Fruit fly (Drosophila melanogaster): ENCODE data around the gene CG34155.

CG34155 gene

DNA sequence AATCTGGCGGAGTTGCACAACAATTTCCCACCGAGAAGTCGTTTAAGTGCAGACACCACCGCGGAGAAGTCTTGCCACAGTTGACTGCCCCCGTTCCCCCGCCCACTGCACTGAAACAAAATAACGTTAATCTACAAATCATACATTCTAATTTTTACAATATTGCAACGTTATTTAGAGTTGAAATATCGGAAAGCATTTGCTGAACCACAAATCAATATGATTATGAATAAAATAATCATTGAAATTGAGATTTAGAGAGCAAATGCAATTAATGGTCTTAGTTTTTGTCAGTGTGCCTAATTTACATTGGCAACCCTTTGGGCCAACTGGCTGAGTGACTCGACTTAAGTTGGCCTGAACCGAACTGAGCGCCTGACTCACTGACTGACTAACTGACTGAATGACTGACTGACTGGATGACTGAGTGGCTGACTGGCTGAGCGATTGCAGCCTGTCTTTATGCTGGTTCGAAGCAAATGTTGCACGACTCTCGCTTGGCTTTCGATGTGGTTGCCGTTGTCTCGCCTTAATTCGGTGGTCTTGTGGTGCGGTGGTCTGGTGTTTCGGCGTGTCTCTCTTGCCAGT lies 10.6 kb upstream of the CG34155 start (continued):
- TF ChIP-seq Spps (tag; optimal IDR thresholded peaks at IDR 0.05) (peak; percentile 71), run (tag; optimal IDR thresholded peaks at IDR 0.05) (peak; percentile 64), rib (GFP tag; IDR thresholded peaks at IDR 0.05) (0 out of 2 replicates have a peak, but pooled peaks have one; percentile 11), CG3838 (GFP tag; optimal IDR thresholded peaks at IDR 0.05) (peak; percentile 1), CG18011 (GFP tag; optimal IDR thresholded peaks at IDR 0.05) (peak; percentile 20), Rfx (GFP tag; IDR thresholded peaks at IDR 0.05) (peak; percentile 54), Atf3 (GFP tag; optimal IDR thresholded peaks at IDR 0.05) (peak; percentile 68), Hr3 (GFP tag; optimal IDR thresholded peaks at IDR 0.05) (peak; percentile 63), Dad (GFP tag; optimal IDR thresholded peaks at IDR 0.05) (peak; percentile 55), ERR (GFP tag; optimal IDR thresholded peaks at IDR 0.05) (peak; percentile 45), tx (GFP tag; optimal IDR thresholded peaks at IDR 0.05) (peak; percentile 34), CG5953 (GFP tag; IDR thresholded peaks at IDR 0.05) (peak; percentile 88), Ets97D (GFP tag; optimal IDR thresholded peaks at IDR 0.05) (no peak), CG2129 (GFP tag; IDR thresholded peaks at IDR 0.05; ENCODE audit: partially characterized antibody) (no peak), CG4282 (GFP tag; optimal IDR thresholded peaks at IDR 0.05) (no peak), odd (GFP tag; optimal IDR thresholded peaks at IDR 0.05) (peak; percentile 30), shn (GFP tag; optimal IDR thresholded peaks at IDR 0.05) (peak; percentile 13), CG34376 (GFP tag; optimal IDR thresholded peaks at IDR 0.05) (no peak), CG31388 (GFP tag; optimal IDR thresholded peaks at IDR 0.05) (peak; percentile 8), CG6813 (GFP tag; optimal IDR thresholded peaks at IDR 0.05) (peak; percentile 51), CG10979 (tag; optimal IDR thresholded peaks at IDR 0.05) (peak; percentile 87), cg (GFP tag; optimal IDR thresholded peaks at IDR 0.05) (no peak), Awh (GFP tag; IDR thresholded peaks at IDR 0.05) (peak; percentile 75), GATAe (GFP tag; conservative IDR thresholded peaks at IDR 0.05) (no peak), CG11696 (GFP tag; IDR thresholded peaks at IDR 0.05) (peak; percentile 59), lbe (GFP tag; optimal IDR thresholded peaks at IDR 0.05) (peak; percentile 87), bsh (GFP tag; optimal IDR thresholded peaks at IDR 0.05) (peak; percentile 69 to 93), chinmo (GFP tag; IDR thresholded peaks at IDR 0.05; ENCODE audit: partially characterized antibody) (peak; percentile 36; the same call in 1 of the 4 replicates), Adf1 (GFP tag; IDR thresholded peaks at IDR 0.05) (no peak), Mes4 (GFP tag; optimal IDR thresholded peaks at IDR 0.05) (peak; percentile 58), z (GFP tag; IDR thresholded peaks at IDR 0.05) (no peak), CG14050 (GFP tag; IDR thresholded peaks at IDR 0.05) (peak; percentile 62; the same call in 2 of the 3 replicates), Rx (GFP tag; IDR thresholded peaks at IDR 0.05) (peak; percentile 62), CG30403 (GFP tag; optimal IDR thresholded peaks at IDR 0.05) (peak; percentile 79), croc (GFP tag; conservative IDR thresholded peaks at IDR 0.05) (peak; percentile 70; the same call in 2 of the 3 replicates), CG2120 (GFP tag; optimal IDR thresholded peaks at IDR 0.05) (peak; percentile 54), CG13775 (GFP tag; optimal IDR thresholded peaks at IDR 0.05) (peak; percentile 57), CG13287 (GFP tag; IDR thresholded peaks at IDR 0.05; ENCODE audit: partially characterized antibody) (no peak), CG11247 (GFP tag; IDR thresholded peaks at IDR 0.05) (peak; percentile 52), Fer3 (tag; optimal IDR thresholded peaks at IDR 0.05) (no peak), Med (GFP tag) (peak; percentile 85), en (GFP tag; optimal IDR thresholded peaks at IDR 0.05) (peak; percentile 66), Bdp1 (GFP tag; optimal IDR thresholded peaks at IDR 0.05) (no peak), Deaf1 (tag; optimal IDR thresholded peaks at IDR 0.05) (no peak), HmgZ (tag; optimal IDR thresholded peaks at IDR 0.05) (peak; percentile 66), MBD-R2 (GFP tag; IDR thresholded peaks at IDR 0.05) (peak; percentile 24; the same call in 1 of the 2 replicates), jumu (GFP tag; optimal IDR thresholded peaks at IDR 0.05) (peak; percentile 71), CG10147 (GFP tag; optimal IDR thresholded peaks at IDR 0.05) (peak; percentile 65), pfk (GFP tag; optimal IDR thresholded peaks at IDR 0.05) (no peak), PHDP (tag; optimal IDR thresholded peaks at IDR 0.05) (peak; percentile 86)

All from whole organism, embryonic.